Worm (Caenorhabditis elegans) whole organism, early embryonic: ENCODE data around the gene cnp-3.

Experiments used
- B0310.2 ChIP-seq: sonication (generic microtip); optimal IDR thresholded peaks from 2 replicates; lab custom pipeline; 2016; ENCODE audit warnings: mild to moderate bottlenecking, missing genetic modification characterization, missing compliant biosample characterization
- F13C5.2 ChIP-seq: sonication (generic microtip); optimal IDR thresholded peaks from 2 replicates; lab custom pipeline; 2017; ENCODE audit warnings: mild to moderate bottlenecking, missing genetic modification characterization, inconsistent platforms, missing compliant biosample characterization
- ama-1 ChIP-seq: fragments of 150-350 bp; optimal IDR thresholded peaks from 2 replicates; lab custom pipeline; 2014
- ets-7 ChIP-seq: sonication (generic microtip); optimal IDR thresholded peaks from 2 replicates; lab custom pipeline; 2016; ENCODE audit warnings: missing genotype, missing genetic modification characterization, missing compliant biosample characterization
- hmbx-1 ChIP-seq: sonication (generic microtip); optimal IDR thresholded peaks from 2 replicates; lab custom pipeline; 2016; ENCODE audit warnings: mild to moderate bottlenecking, missing genetic modification characterization, missing compliant biosample characterization
- hmg-4 ChIP-seq: fragments of 200-800 bp; sonication (Bioruptor generic); optimal IDR thresholded peaks from 2 replicates; lab custom pipeline; 2018; ENCODE audit warnings: mild to moderate bottlenecking, missing genetic modification characterization, missing compliant biosample characterization
- hnd-1 ChIP-seq: sonication (generic microtip); optimal IDR thresholded peaks from 2 replicates; lab custom pipeline; 2016; ENCODE audit warnings: missing genetic modification characterization, missing compliant biosample characterization
- pes-1 ChIP-seq: fragments of 200-800 bp; sonication (Bioruptor generic); IDR thresholded peaks from 2 replicates; pipeline ENCODE4 v1.3.6; 2022; ENCODE audit warnings: missing genetic modification reagents, missing genetic modification characterization, missing compliant biosample characterization
- scrt-1 ChIP-seq: fragments of 200-800 bp; sonication (Bioruptor generic); IDR thresholded peaks from 2 replicates; pipeline ENCODE4 v1.3.6; 2022; ENCODE audit warnings: missing genetic modification characterization, missing compliant biosample characterization
- sea-1 ChIP-seq: fragments of 200-800 bp; sonication (Bioruptor generic); conservative IDR thresholded peaks from 2 replicates; pipeline ENCODE4 v1.3.6; 2022; ENCODE audit warnings: missing genetic modification characterization, missing compliant biosample characterization
- tbx-37 ChIP-seq: fragments of 200-800 bp; sonication (Bioruptor generic); conservative IDR thresholded peaks from 2 replicates; pipeline ENCODE4 v1.3.6; 2022; ENCODE audit warnings: missing genetic modification reagents, missing genetic modification characterization, missing compliant biosample characterization
- tra-4 ChIP-seq: sonication (generic microtip); optimal IDR thresholded peaks from 2 replicates; lab custom pipeline; 2017; ENCODE audit warnings: missing genetic modification characterization, missing compliant biosample characterization

ce11 chrX:17149877-17150490, 12.1 kb upstream of the cnp-3 start, which contains the start of gene T23C6.4:
- TF ChIP-seq ets-7 (tag; lab: Kevin White, UChicago) (no peak), hmg-4 (GFP tag; lab: Kevin White, UChicago) (peak; percentile 31), tbx-37 (GFP tag; lab: Robert Waterston, UW) (no peak), ama-1 (no peak), sea-1 (GFP tag; lab: Robert Waterston, UW) (no peak), scrt-1 (GFP tag; lab: Robert Waterston, UW) (no peak), pes-1 (no peak), B0310.2 (no peak), hmbx-1 (tag; lab: Kevin White, UChicago) (no peak), F13C5.2 (tag; lab: Kevin White, UChicago) (no peak), hnd-1 (tag; lab: Kevin White, UChicago) (no peak), tra-4 (tag; lab: Kevin White, UChicago) (no peak)
